Worm (Caenorhabditis elegans) whole organism, young adult: Measurements from ENCODE around the gene F19C6.2.

Experiments used
- B0261.1 ChIP-seq: sonication (generic microtip); optimal IDR thresholded peaks from 2 replicates; lab custom pipeline; 2016; ENCODE audit warnings: mild to moderate bottlenecking, missing genetic modification characterization, moderate library complexity, missing compliant biosample characterization
- C17E4.6 ChIP-seq: fragments of 200-800 bp; sonication (Bioruptor generic); IDR thresholded peaks from 2 replicates; pipeline ENCODE4 v1.3.6; 2022; ENCODE audit warnings: missing genetic modification reagents, missing genetic modification characterization, missing compliant biosample characterization
- D2030.7 ChIP-seq: fragments of 200-800 bp; sonication (Bioruptor generic); IDR thresholded peaks from 2 replicates; pipeline ENCODE4 v1.3.6; 2022; ENCODE audit warnings: missing genetic modification reagents, missing genetic modification characterization, missing compliant biosample characterization
- F10E7.11 ChIP-seq: sonication (generic microtip); optimal IDR thresholded peaks from 2 replicates; lab custom pipeline; 2017; ENCODE audit warnings: mild to moderate bottlenecking, missing genetic modification characterization, moderate library complexity, missing compliant biosample characterization
- F37B4.10 ChIP-seq: fragments of 200-800 bp; sonication (Bioruptor generic); IDR thresholded peaks from 2 replicates; pipeline ENCODE4 v1.3.6; 2022; ENCODE audit warnings: missing genetic modification characterization, missing compliant biosample characterization
- F57A8.1 ChIP-seq: fragments of 200-800 bp; sonication (Bioruptor generic); optimal IDR thresholded peaks from 2 replicates; lab custom pipeline; 2018; ENCODE audit warnings: mild to moderate bottlenecking, missing genetic modification characterization, moderate library complexity, missing compliant biosample characterization
- T07F8.4 ChIP-seq: sonication (generic microtip); optimal IDR thresholded peaks from 2 replicates; lab custom pipeline; 2016; ENCODE audit warnings: mild to moderate bottlenecking, missing genetic modification characterization, moderate library complexity, missing compliant biosample characterization
- Y53F4B.3 ChIP-seq: fragments of 200-800 bp; sonication (Bioruptor generic); IDR thresholded peaks from 2 replicates; pipeline ENCODE4 v1.3.6; 2022; ENCODE audit warnings: missing genetic modification reagents, missing genetic modification characterization, missing compliant biosample characterization
- Y53G8AR.9 ChIP-seq: fragments of 200-800 bp; sonication (Bioruptor generic); conservative IDR thresholded peaks from 2 replicates; pipeline ENCODE4 v1.3.6; 2022; ENCODE audit warnings: missing genetic modification reagents, missing genetic modification characterization, missing compliant biosample characterization
- Y79H2A.3 ChIP-seq: fragments of 200-800 bp; sonication (Bioruptor generic); conservative IDR thresholded peaks from 2 replicates; pipeline ENCODE4 v1.3.6; 2022; ENCODE audit warnings: missing genetic modification reagents, missing genetic modification characterization, missing compliant biosample characterization
- ama-1 ChIP-seq, 3 experiments: fragments of 150-350 bp in 1 of 3; sonication (generic microtip) in 2 of 3; optimal IDR thresholded peaks; 2 replicates each; lab custom pipeline; 2014 to 2018; ENCODE audit warnings: missing biosample characterization in 2 of 3, missing genetic modification characterization in 2 of 3, missing genetic modification reagents in 2 of 3
- bed-2 ChIP-seq: fragments of 200-800 bp; sonication (Bioruptor generic); IDR thresholded peaks from 2 replicates; pipeline ENCODE4 v1.3.6; 2022; ENCODE audit warnings: missing genetic modification reagents, missing genetic modification characterization, missing compliant biosample characterization
- ccch-3 ChIP-seq: fragments of 200-800 bp; sonication (Bioruptor generic); optimal IDR thresholded peaks from 2 replicates; lab custom pipeline; 2018; ENCODE audit warnings: mild to moderate bottlenecking, missing genetic modification characterization, missing compliant biosample characterization
- cebp-1 ChIP-seq, 2 experiments: fragments of 200-800 bp in 1 of 2; sonication (Bioruptor generic) in 1 of 2; sonication (generic microtip) in 1 of 2; IDR thresholded peaks in 1 of 2; optimal IDR thresholded peaks in 1 of 2; 2 replicates each; pipeline versions ENCODE4 v1.3.6 to Lab custom; 2017 to 2022; ENCODE audit warnings: missing compliant biosample characterization in 2 of 2, missing genetic modification characterization in 2 of 2, mild to moderate bottlenecking in 1 of 2, missing genetic modification reagents in 1 of 2, moderate library complexity in 1 of 2
- ceh-100 ChIP-seq: fragments of 200-800 bp; sonication (Bioruptor generic); IDR thresholded peaks from 2 replicates; pipeline ENCODE4 v1.3.6; 2022; ENCODE audit warnings: missing genetic modification reagents, missing genetic modification characterization, missing compliant biosample characterization
- ceh-27 ChIP-seq: fragments of 200-800 bp; sonication (Bioruptor generic); optimal IDR thresholded peaks from 2 replicates; lab custom pipeline; 2018; ENCODE audit warnings: mild to moderate bottlenecking, missing genetic modification characterization, moderate library complexity, missing compliant biosample characterization
- ceh-79 ChIP-seq: sonication (generic microtip); optimal IDR thresholded peaks from 2 replicates; lab custom pipeline; 2017; ENCODE audit warnings: mild to moderate bottlenecking, missing genetic modification characterization, missing compliant biosample characterization
- dox-1 ChIP-seq: fragments of 200-800 bp; sonication (Bioruptor generic); IDR thresholded peaks from 2 replicates; pipeline ENCODE4 v1.3.6; 2022; ENCODE audit warnings: missing genetic modification reagents, missing genetic modification characterization, missing compliant biosample characterization
- dpff-1 ChIP-seq: sonication (generic microtip); optimal IDR thresholded peaks from 2 replicates; lab custom pipeline; 2017; ENCODE audit warnings: mild to moderate bottlenecking, missing genetic modification characterization, missing compliant biosample characterization
- efl-1 ChIP-seq: fragments of 150-350 bp; optimal IDR thresholded peaks from 2 replicates; lab custom pipeline; 2014; ENCODE audit warnings: missing biosample characterization, missing genetic modification reagents, missing genetic modification characterization
- egrh-3 ChIP-seq: fragments of 200-800 bp; sonication (Bioruptor generic); IDR thresholded peaks from 2 replicates; pipeline ENCODE4 v1.3.6; 2022; ENCODE audit warnings: missing genetic modification reagents, missing genetic modification characterization, missing compliant biosample characterization
- fkh-3 ChIP-seq: sonication (generic microtip); optimal IDR thresholded peaks from 2 replicates; lab custom pipeline; 2016; ENCODE audit warnings: mild to moderate bottlenecking, missing genetic modification characterization, missing compliant biosample characterization
- hlh-12 ChIP-seq: sonication (generic microtip); optimal IDR thresholded peaks from 2 replicates; lab custom pipeline; 2016; ENCODE audit warnings: missing genetic modification characterization, missing compliant biosample characterization
- hmg-1.2 ChIP-seq: fragments of 200-800 bp; sonication (Bioruptor generic); IDR thresholded peaks from 2 replicates; pipeline ENCODE4 v1.3.6; 2022; ENCODE audit warnings: missing genetic modification reagents, missing genetic modification characterization, missing compliant biosample characterization
- hrde-1 ChIP-seq: sonication (generic microtip); optimal IDR thresholded peaks from 2 replicates; lab custom pipeline; 2016; ENCODE audit warnings: missing genetic modification characterization, mild to moderate bottlenecking, missing compliant biosample characterization, moderate library complexity, missing genotype, missing genetic modification reagents, borderline replicate concordance
- lag-1 ChIP-seq: fragments of 200-800 bp; sonication (Bioruptor generic); IDR thresholded peaks from 2 replicates; pipeline ENCODE4 v1.3.6; 2022; ENCODE audit warnings: missing genetic modification reagents, missing genetic modification characterization, missing compliant biosample characterization
- let-607 ChIP-seq, 2 experiments: fragments of 200-800 bp in 1 of 2; sonication (Bioruptor generic) in 1 of 2; sonication (generic microtip) in 1 of 2; optimal IDR thresholded peaks; 2 replicates each; lab custom pipeline; 2016 to 2018; ENCODE audit warnings: mild to moderate bottlenecking in 2 of 2, missing compliant biosample characterization in 2 of 2, missing genetic modification characterization in 2 of 2, moderate library complexity in 2 of 2, missing genotype in 1 of 2
- lin-35 ChIP-seq, 3 experiments: fragments of 150-350 bp in 2 of 3; sonication (generic microtip) in 1 of 3; optimal IDR thresholded peaks; 2 replicates each; lab custom pipeline; 2014 to 2018; ENCODE audit warnings: missing biosample characterization in 3 of 3, missing genetic modification characterization in 3 of 3, missing genetic modification reagents in 3 of 3
- madf-10 ChIP-seq: sonication (generic microtip); optimal IDR thresholded peaks from 2 replicates; lab custom pipeline; 2016; ENCODE audit warnings: mild to moderate bottlenecking, missing genetic modification characterization, missing compliant biosample characterization
- mes-4 ChIP-seq: sonication (generic microtip); optimal IDR thresholded peaks from 2 replicates; lab custom pipeline; 2016; ENCODE audit warnings: missing genotype, missing genetic modification characterization, missing compliant biosample characterization
- nfyb-1 ChIP-seq: fragments of 200-800 bp; sonication (Bioruptor generic); IDR thresholded peaks from 2 replicates; pipeline ENCODE4 v1.3.6; 2022; ENCODE audit warnings: missing genetic modification reagents, missing genetic modification characterization, missing compliant biosample characterization
- nhr-80 ChIP-seq: sonication (generic microtip); optimal IDR thresholded peaks from 2 replicates; lab custom pipeline; 2016; ENCODE audit warnings: missing genetic modification characterization, missing compliant biosample characterization
- pbrm-1 ChIP-seq: fragments of 200-800 bp; sonication (Bioruptor generic); IDR thresholded peaks from 2 replicates; pipeline ENCODE4 v1.3.6; 2022; ENCODE audit warnings: missing genetic modification reagents, missing genetic modification characterization, missing compliant biosample characterization
- pha-4 ChIP-seq: fragments of 150-350 bp; sonication (generic microtip); optimal IDR thresholded peaks from 2 replicates; lab custom pipeline; 2014; ENCODE audit warnings: missing biosample characterization, missing genetic modification reagents, missing genetic modification characterization
- rec-8 ChIP-seq, 2 experiments: sonication (generic microtip); optimal IDR thresholded peaks; 2 replicates each; lab custom pipeline; 2016; ENCODE audit warnings: mild to moderate bottlenecking in 2 of 2, missing genetic modification characterization in 2 of 2, missing genetic modification reagents in 2 of 2, missing genotype in 2 of 2, missing biosample characterization in 1 of 2, missing compliant biosample characterization in 1 of 2, moderate library complexity in 1 of 2
- repo-1 ChIP-seq: sonication (generic microtip); optimal IDR thresholded peaks from 2 replicates; lab custom pipeline; 2017; ENCODE audit warnings: mild to moderate bottlenecking, missing genetic modification characterization, missing compliant biosample characterization
- rpc-1 ChIP-seq, 2 experiments: fragments of 150-350 bp in 1 of 2; sonication (generic microtip) in 1 of 2; optimal IDR thresholded peaks; 2 replicates each; lab custom pipeline; 2014 to 2018; ENCODE audit warnings: missing biosample characterization in 1 of 2, missing genetic modification characterization in 1 of 2, missing genetic modification reagents in 1 of 2, missing genotype in 1 of 2
- sdz-38 ChIP-seq: sonication (generic microtip); optimal IDR thresholded peaks from 2 replicates; lab custom pipeline; 2016; ENCODE audit warnings: missing genotype, missing genetic modification characterization, missing compliant biosample characterization
- snpc-1.3 ChIP-seq: sonication (generic microtip); optimal IDR thresholded peaks from 2 replicates; lab custom pipeline; 2017; ENCODE audit warnings: missing genetic modification characterization, mild to moderate bottlenecking, missing compliant biosample characterization, antibody characterized with exemption, moderate library complexity, missing genotype, missing genetic modification reagents; ENCODE audit not compliant: insufficient read depth
- snpc-4 ChIP-seq, 5 experiments: fragments of 150-350 bp in 1 of 5; sonication (generic microtip) in 4 of 5; optimal IDR thresholded peaks; 2 replicates each; lab custom pipeline; 2014 to 2018; ENCODE audit warnings: missing genetic modification characterization in 5 of 5, missing biosample characterization in 3 of 5, antibody characterized with exemption in 2 of 5, mild to moderate bottlenecking in 2 of 5, missing compliant biosample characterization in 2 of 5, missing genotype in 2 of 5, moderate library complexity in 2 of 5, missing genetic modification reagents in 1 of 5
- tbp1 ChIP-seq: fragments of 200-800 bp; sonication (Bioruptor generic); optimal IDR thresholded peaks from 2 replicates; lab custom pipeline; 2018; ENCODE audit warnings: mild to moderate bottlenecking, missing genetic modification characterization, missing compliant biosample characterization
- tbx-9 ChIP-seq: sonication (generic microtip); optimal IDR thresholded peaks from 2 replicates; lab custom pipeline; 2016; ENCODE audit warnings: borderline replicate concordance, missing genetic modification characterization, inconsistent platforms, missing compliant biosample characterization
- tlf-1 ChIP-seq: fragments of 200-800 bp; sonication (Bioruptor generic); optimal IDR thresholded peaks from 2 replicates; lab custom pipeline; 2018; ENCODE audit warnings: mild to moderate bottlenecking, missing genetic modification characterization, missing compliant biosample characterization
- unc-130 ChIP-seq: sonication (generic microtip); optimal IDR thresholded peaks from 2 replicates; lab custom pipeline; 2016; ENCODE audit warnings: missing genetic modification reagents, missing genetic modification characterization, missing compliant biosample characterization
- zfh-2 ChIP-seq: fragments of 200-800 bp; sonication (Bioruptor generic); conservative IDR thresholded peaks from 2 replicates; pipeline ENCODE4 v1.3.6; 2022; ENCODE audit warnings: missing genetic modification reagents, missing genetic modification characterization, missing compliant biosample characterization
- ztf-28 ChIP-seq: fragments of 200-800 bp; sonication (Bioruptor generic); IDR thresholded peaks from 2 replicates; pipeline ENCODE4 v1.3.6; 2022; ENCODE audit warnings: missing genetic modification reagents, missing genetic modification characterization, missing compliant biosample characterization

The F19C6.2 gene

ce11 chrX:9958561-9958960 lies 42.2 kb upstream of the F19C6.2 start, which contains the start of gene ZC506.1 (continued):
- TF ChIP-seq lin-35 (GFP tag; optimal IDR thresholded peaks at IDR 0.05; lab: Kevin White, UChicago) (peak in 1 of 3 experiments; percentile 56), hmg-1.2 (GFP tag; lab: Robert Waterston, UW) (peak; percentile 84), lag-1 (no peak), rec-8 (tag; optimal IDR thresholded peaks at IDR 0.05; lab: Kevin White, UChicago) (no peak), ceh-27 (GFP tag; lab: Kevin White, UChicago) (peak; percentile 94), Y79H2A.3 (GFP tag; lab: Robert Waterston, UW) (no peak), Y53G8AR.9 (GFP tag; lab: Robert Waterston, UW) (peak; percentile 66; the same call in 1 of the 2 replicates), tbx-9 (tag; lab: Kevin White, UChicago) (no peak), tbp1 (GFP tag; lab: Kevin White, UChicago) (peak; percentile 63), egrh-3 (GFP tag; lab: Robert Waterston, UW) (peak; percentile 35; the same call in 1 of the 2 replicates), hlh-12 (tag; lab: Kevin White, UChicago) (no peak), fkh-3 (tag; lab: Kevin White, UChicago) (no peak), F10E7.11 (no peak), nfyb-1 (GFP tag; lab: Robert Waterston, UW) (peak; percentile 83), snpc-1.3 (tag; lab: Kevin White, UChicago) (no peak), ccch-3 (no peak), ztf-28 (GFP tag; lab: Robert Waterston, UW) (no peak), efl-1 (no peak), F37B4.10 (GFP tag; lab: Robert Waterston, UW) (no peak), tlf-1 (GFP tag; lab: Kevin White, UChicago) (peak; percentile 74), pbrm-1 (GFP tag; lab: Robert Waterston, UW) (peak; percentile 90), ceh-100 (GFP tag; lab: Robert Waterston, UW) (0 out of 2 replicates have a peak, but pooled peaks have one; percentile 36), B0261.1 (tag; lab: Kevin White, UChicago) (peak; percentile 10), ceh-79 (tag; lab: Kevin White, UChicago) (no peak), pha-4 (tag; lab: Kevin White, UChicago) (no peak), dox-1 (peak; percentile 89), repo-1 (peak; percentile 79), F57A8.1 (GFP tag; lab: Kevin White, UChicago) (no peak), bed-2 (GFP tag; lab: Robert Waterston, UW) (0 out of 2 replicates have a peak, but pooled peaks have one; percentile 26), snpc-4 (GFP tag; optimal IDR thresholded peaks at IDR 0.05; lab: Kevin White, UChicago) (no peak), snpc-4 (tag; optimal IDR thresholded peaks at IDR 0.05; lab: Kevin White, UChicago) (peak in 3 of 4 experiments; percentile 64 to 70 (median 64)), ama-1 (optimal IDR thresholded peaks at IDR 0.05; lab: Kevin White, UChicago) (no peak), ama-1 (GFP tag; optimal IDR thresholded peaks at IDR 0.05; lab: Kevin White, UChicago) (no peak), T07F8.4 (no peak), hrde-1 (tag; lab: Kevin White, UChicago) (no peak), cebp-1 (GFP tag; IDR thresholded peaks at IDR 0.05; lab: Robert Waterston, UW) (peak; percentile 45; the same call in 1 of the 2 replicates), cebp-1 (tag; optimal IDR thresholded peaks at IDR 0.05; lab: Kevin White, UChicago) (peak; percentile 92), rpc-1 (optimal IDR thresholded peaks at IDR 0.05; lab: Kevin White, UChicago) (no peak), rpc-1 (tag; optimal IDR thresholded peaks at IDR 0.05; lab: Kevin White, UChicago) (no peak), madf-10 (peak; percentile 82), sdz-38 (tag; lab: Kevin White, UChicago) (no peak), unc-130 (GFP tag; lab: Kevin White, UChicago) (no peak), mes-4 (tag; lab: Kevin White, UChicago) (no peak), C17E4.6 (peak; percentile 62; the same call in 1 of the 2 replicates), nhr-80 (tag; lab: Kevin White, UChicago) (peak; percentile 96), D2030.7 (GFP tag; lab: Robert Waterston, UW) (no peak), Y53F4B.3 (no peak), dpff-1 (tag; lab: Kevin White, UChicago) (no peak), let-607 (tag; optimal IDR thresholded peaks at IDR 0.05; lab: Kevin White, UChicago) (peak; percentile 92 to 96), zfh-2 (GFP tag; lab: Robert Waterston, UW) (peak; percentile 89)
